Fruit fly (Drosophila melanogaster) whole organism, pupa: ENCODE measurements around the gene Eaat1.

ENCODE experiments used
- CG10348 ChIP-seq: fragments of 200-800 bp; sonication (Bioruptor generic); IDR thresholded peaks from 2 replicates; pipeline ENCODE4 v1.3.6; 2022; ENCODE audit warnings: missing biosample characterization, missing genetic modification characterization
- CG12605 ChIP-seq: fragments of 200-800 bp; sonication (Bioruptor generic); IDR thresholded peaks from 2 replicates; pipeline ENCODE4 v1.3.6; 2022; ENCODE audit warnings: missing biosample characterization, missing genetic modification characterization
- CG13204 ChIP-seq: fragments of 200-800 bp; sonication (Bioruptor generic); optimal IDR thresholded peaks from 2 replicates; lab custom pipeline; 2018; ENCODE audit warnings: missing biosample characterization, mild to moderate bottlenecking, missing genetic modification characterization, moderate library complexity
- CG14655 ChIP-seq: fragments of 200-800 bp; sonication (Bioruptor generic); optimal IDR thresholded peaks from 3 replicates; lab custom pipeline; 2017; ENCODE audit warnings: mild to moderate bottlenecking, missing biosample characterization, missing genetic modification reagents, missing genetic modification characterization
- CG15710 ChIP-seq: fragments of 200-800 bp; sonication (Bioruptor generic); optimal IDR thresholded peaks from 2 replicates; lab custom pipeline; 2018; ENCODE audit warnings: missing biosample characterization, mild to moderate bottlenecking, missing genetic modification characterization, moderate library complexity
- CG17806 ChIP-seq: fragments of 200-800 bp; sonication (Bioruptor generic); optimal IDR thresholded peaks from 2 replicates; lab custom pipeline; 2018; ENCODE audit warnings: missing biosample characterization, mild to moderate bottlenecking, missing genetic modification characterization, moderate library complexity
- CG32121 ChIP-seq: fragments of 200-800 bp; sonication (Bioruptor generic); IDR thresholded peaks from 2 replicates; pipeline ENCODE4 v1.3.6; 2022; ENCODE audit warnings: missing biosample characterization, missing genetic modification characterization
- CG34367 ChIP-seq: fragments of 200-800 bp; sonication (Bioruptor generic); optimal IDR thresholded peaks from 2 replicates; lab custom pipeline; 2018; ENCODE audit warnings: missing biosample characterization, mild to moderate bottlenecking, missing genetic modification characterization
- CG4496 ChIP-seq: fragments of 200-800 bp; sonication (Bioruptor generic); IDR thresholded peaks from 3 replicates; pipeline ENCODE4 v1.3.6; 2022; ENCODE audit warnings: missing biosample characterization, missing genetic modification characterization
- CG8301 ChIP-seq: fragments of 200-800 bp; sonication (Bioruptor generic); optimal IDR thresholded peaks from 2 replicates; lab custom pipeline; 2018; ENCODE audit warnings: missing biosample characterization, mild to moderate bottlenecking, missing genetic modification characterization
- CG9948 ChIP-seq: fragments of 200-800 bp; sonication (Bioruptor generic); optimal IDR thresholded peaks from 2 replicates; lab custom pipeline; 2018; ENCODE audit warnings: missing biosample characterization, mild to moderate bottlenecking, missing genetic modification characterization, moderate library complexity
- D1 ChIP-seq: fragments of 200-800 bp; sonication (Bioruptor generic); optimal IDR thresholded peaks from 2 replicates; lab custom pipeline; 2018; ENCODE audit warnings: missing biosample characterization, mild to moderate bottlenecking, missing genetic modification characterization, moderate library complexity
- EcR ChIP-seq: fragments of 200-800 bp; sonication (Bioruptor generic); optimal IDR thresholded peaks from 3 replicates; lab custom pipeline; 2019; ENCODE audit warnings: missing biosample characterization, missing genetic modification characterization, mild to moderate bottlenecking, moderate library complexity, missing genetic modification reagents
- Ets98B ChIP-seq: fragments of 200-800 bp; sonication (Bioruptor generic); IDR thresholded peaks from 2 replicates; pipeline ENCODE4 v1.3.6; 2022; ENCODE audit warnings: missing biosample characterization, missing genetic modification characterization
- Pif1A ChIP-seq: fragments of 200-800 bp; sonication (Bioruptor generic); optimal IDR thresholded peaks from 3 replicates; lab custom pipeline; 2016; ENCODE audit warnings: missing biosample characterization, missing genetic modification characterization
- Pif1B ChIP-seq: fragments of 200-800 bp; sonication (Bioruptor generic); optimal IDR thresholded peaks from 3 replicates; lab custom pipeline; 2016; ENCODE audit warnings: missing biosample characterization, missing genetic modification characterization
- Snoo ChIP-seq: fragments of 200-800 bp; sonication (Bioruptor generic); optimal IDR thresholded peaks from 3 replicates; lab custom pipeline; 2017; ENCODE audit warnings: missing biosample characterization, mild to moderate bottlenecking, missing genetic modification characterization, inconsistent platforms
- fd96Ca ChIP-seq: fragments of 200-800 bp; sonication (Bioruptor generic); IDR thresholded peaks from 3 replicates; pipeline ENCODE4 v1.3.6; 2022; ENCODE audit warnings: missing biosample characterization, missing genetic modification characterization
- gl ChIP-seq: fragments of 200-800 bp; sonication (Bioruptor generic); optimal IDR thresholded peaks from 2 replicates; lab custom pipeline; 2018; ENCODE audit warnings: missing biosample characterization, mild to moderate bottlenecking, missing genetic modification characterization
- rn ChIP-seq: fragments of 200-800 bp; sonication (Bioruptor generic); IDR thresholded peaks from 2 replicates; pipeline ENCODE4 v1.3.6; 2022; ENCODE audit warnings: missing biosample characterization, missing genetic modification characterization

Gene Eaat1

DNA sequence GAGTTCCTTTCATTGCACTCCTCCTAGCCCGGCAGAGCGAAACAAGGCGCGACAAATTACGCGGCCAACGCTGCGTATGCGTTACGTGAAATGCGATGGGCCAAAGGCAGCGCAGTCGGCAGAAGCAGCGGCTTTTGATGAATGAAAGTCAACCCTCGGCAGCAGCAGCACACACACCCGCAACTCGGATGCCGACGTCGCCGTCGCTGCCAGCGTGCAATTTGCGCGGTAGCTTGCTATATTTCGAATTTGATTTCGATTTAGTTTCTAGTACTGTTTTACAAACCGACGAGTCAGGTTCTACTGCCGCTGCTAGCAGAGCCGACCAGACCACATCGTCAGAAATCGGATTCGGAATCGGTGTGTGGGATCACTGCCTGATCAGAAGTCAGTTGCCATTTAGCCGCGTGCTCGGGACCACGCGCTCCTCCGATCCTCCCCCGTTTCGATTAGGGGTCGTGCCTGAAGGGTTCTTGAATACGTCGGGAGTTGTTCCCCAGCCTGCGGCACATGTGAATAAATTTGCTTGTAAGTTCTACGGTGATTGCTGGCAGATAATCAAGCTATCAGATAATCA, at the start of gene Eaat1:
Eaat1 (plus strand) TSS at position 268 of the 577 bp plus-strand sequence.
- TF ChIP-seq CG32121 (no peak), CG13204 (GFP tag; lab: Kevin White, UChicago) (no peak)

- TF ChIP-seq CG10348 (GFP tag; lab: Robert Waterston, UW) (no peak), rn (GFP tag; lab: Robert Waterston, UW) (no peak), Pif1B (no peak)
These were observed 12.3 kb upstream of the Eaat1 start for dm6 chr2L:9321022-9321421.

- TF ChIP-seq rn (GFP tag; lab: Robert Waterston, UW), result no peak
- TF ChIP-seq CG32121, result no peak
These were observed 5.9 kb upstream of the Eaat1 start, which contains the start of gene CG17005 for dm6 chr2L:9327444-9327843. TSS of gene CG17005 (plus strand) at chr2L:9327744.

DNA sequence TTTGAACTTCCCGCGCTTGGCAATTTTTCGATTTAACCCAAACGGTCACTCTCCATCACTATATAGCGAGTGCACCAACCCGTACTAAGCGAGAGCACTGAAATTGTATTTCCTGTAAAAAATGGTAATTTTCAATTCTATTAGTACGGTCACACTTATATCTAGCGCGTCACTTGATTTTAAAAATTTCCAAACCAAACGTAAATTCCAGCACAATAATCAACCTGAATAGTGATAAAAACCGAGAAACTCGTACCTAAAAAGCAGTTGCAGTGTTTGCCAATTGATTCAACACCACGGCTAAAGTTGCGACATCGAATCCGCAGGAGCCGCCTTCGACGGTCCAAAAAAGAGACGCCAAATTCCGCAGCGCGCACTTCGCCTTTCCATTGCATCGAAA, 2.7 kb upstream of the Eaat1 start, which contains the start of gene Cks30A:
Cks30A (plus strand) TSS at position 136 of the 400 bp plus-strand sequence.
- TF ChIP-seq CG9948 (tag; lab: Kevin White, UChicago) (no peak), Pif1A (GFP tag; lab: Kevin White, UChicago) (no peak), EcR (GFP tag; lab: Kevin White, UChicago) (no peak), CG4496 (GFP tag; lab: Robert Waterston, UW) (no peak), CG32121 (no peak), Snoo (tag; lab: Kevin White, UChicago) (no peak), CG34367 (tag; lab: Kevin White, UChicago) (no peak), Ets98B (GFP tag; lab: Robert Waterston, UW) (no peak), CG10348 (GFP tag; lab: Robert Waterston, UW) (no peak), CG13204 (GFP tag; lab: Kevin White, UChicago) (no peak)

- TF ChIP-seq Pif1B (no peak), CG32121 (no peak), CG17806 (tag; lab: Kevin White, UChicago) (no peak), Snoo (tag; lab: Kevin White, UChicago) (no peak), CG13204 (GFP tag; lab: Kevin White, UChicago) (no peak), CG12605 (GFP tag; lab: Robert Waterston, UW) (no peak), CG14655 (no peak), CG8301 (tag; lab: Kevin White, UChicago) (no peak), EcR (GFP tag; lab: Kevin White, UChicago) (no peak), D1 (no peak), CG4496 (GFP tag; lab: Robert Waterston, UW) (no peak), Ets98B (GFP tag; lab: Robert Waterston, UW) (no peak), CG10348 (GFP tag; lab: Robert Waterston, UW) (no peak), fd96Ca (GFP tag; lab: Robert Waterston, UW) (no peak), CG34367 (tag; lab: Kevin White, UChicago) (no peak), CG15710 (tag; lab: Kevin White, UChicago) (no peak), CG9948 (tag; lab: Kevin White, UChicago) (no peak)
These were observed 5.5 kb downstream of the Eaat1 start for dm6 chr2L:9338852-9339251.

DNA sequence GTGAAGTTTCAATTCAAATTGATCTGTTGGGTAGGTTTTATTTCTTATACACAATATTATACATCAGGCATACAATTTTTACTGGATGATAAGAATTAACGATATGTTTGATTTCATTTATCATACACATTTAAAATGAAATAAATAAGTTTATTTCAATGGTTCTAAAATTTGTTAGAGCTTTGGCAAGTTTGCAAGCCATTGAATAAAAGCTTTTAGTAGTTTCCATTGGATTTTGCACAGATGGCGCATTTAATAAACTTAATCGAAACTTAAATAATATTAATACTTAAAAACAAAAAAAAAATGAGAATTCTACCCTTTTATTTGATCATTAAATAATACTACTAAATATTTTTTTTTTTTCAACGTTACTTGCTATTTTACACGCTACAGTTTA, 8.6 kb downstream of the Eaat1 start:
- no peak for TF ChIP-seq Pif1B
- no peak for TF ChIP-seq CG10348 (GFP tag; lab: Robert Waterston, UW)
- no peak for TF ChIP-seq CG8301 (tag; lab: Kevin White, UChicago)
- no peak for TF ChIP-seq CG17806 (tag; lab: Kevin White, UChicago)
- TF ChIP-seq gl (tag; lab: Kevin White, UChicago), result no peak
- no peak for TF ChIP-seq D1
- no peak for TF ChIP-seq CG14655
- TF ChIP-seq CG32121, result no peak
- TF ChIP-seq CG4496 (GFP tag; lab: Robert Waterston, UW), result no peak

DNA sequence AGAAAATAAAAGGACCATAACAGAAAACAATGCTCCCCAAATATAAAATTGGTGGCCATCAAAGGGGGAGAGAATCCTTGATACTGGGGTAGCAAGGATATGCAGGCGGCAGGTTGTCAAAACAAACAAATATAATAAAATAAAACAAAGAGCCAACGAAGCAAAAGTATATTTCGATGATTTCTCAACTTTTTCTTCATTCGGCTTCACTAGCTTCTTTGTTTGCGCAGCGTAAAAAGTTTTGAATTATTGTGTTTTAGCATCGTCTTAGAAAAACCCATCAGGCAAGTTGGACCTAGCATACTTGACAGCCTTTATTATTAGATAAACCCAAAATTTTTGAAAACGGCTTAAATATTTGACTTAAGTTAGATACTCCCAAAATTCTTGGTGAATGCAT, 9.2 kb downstream of the Eaat1 start, which contains the start of gene CG3748:
CG3748 (plus strand) TSS at position 301 of the 400 bp plus-strand sequence.
- no peak for TF ChIP-seq Ets98B (GFP tag; lab: Robert Waterston, UW)
- TF ChIP-seq EcR (GFP tag; lab: Kevin White, UChicago), result no peak

DNA sequence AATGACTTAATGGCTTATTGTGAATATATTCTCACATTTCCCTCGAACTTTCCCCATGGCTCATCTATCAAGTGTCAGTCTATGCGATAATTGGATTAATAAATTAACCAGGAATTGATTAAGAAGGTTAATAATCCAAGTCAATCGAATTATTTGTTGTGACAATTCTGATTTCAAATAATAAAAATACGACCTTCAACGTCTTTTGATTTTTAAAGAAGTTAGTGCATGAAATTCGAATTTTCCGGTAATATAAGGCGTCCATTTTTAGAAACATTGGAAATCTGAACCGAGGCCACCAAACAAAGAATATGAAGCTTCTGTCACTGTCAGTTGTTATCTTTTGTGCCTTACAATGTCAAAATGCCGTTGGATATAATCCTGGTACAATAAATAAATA, 15.9 kb downstream of the Eaat1 start, which contains the start of gene CG43350:
CG43350 (plus strand) TSS at position 301 of the 400 bp plus-strand sequence.
- TF ChIP-seq CG34367 (tag; lab: Kevin White, UChicago), result no peak
- TF ChIP-seq, all 21 proteins: peak for 0
